Fruit fly (Drosophila melanogaster) S2 (cell line): ENCODE data around the gene Drsl6.

Source experiments
- CG8478 ChIP-seq: fragments of >200 bp; optimal IDR thresholded peaks from 2 replicates; lab custom pipeline; 2018
- CTCF ChIP-seq, 2 experiments: fragments of >200 bp; optimal IDR thresholded peaks; 2 replicates each; lab custom pipeline; 2018

The Drsl6 gene

DNA sequence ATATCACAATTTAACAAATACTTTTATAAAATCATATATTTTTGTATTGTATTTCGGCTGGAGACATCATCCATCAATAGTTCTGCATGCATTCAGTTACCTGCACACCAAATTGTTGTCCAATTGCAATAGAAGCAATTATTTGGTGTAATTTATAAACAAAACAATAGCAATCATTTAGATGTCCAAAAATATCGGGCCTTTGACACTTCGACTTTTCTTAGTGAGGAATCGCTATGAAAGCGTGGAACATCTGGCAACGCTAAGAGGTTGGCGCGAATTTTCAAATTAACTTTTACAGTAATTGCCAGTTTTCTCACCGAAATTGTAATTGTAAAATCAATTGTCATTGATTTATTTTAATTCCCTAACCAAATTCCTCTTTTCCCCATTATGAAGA, 1.4 kb downstream of the Drsl6 start, which contains the start of gene CG14969:
CG14969 (minus strand) TSS at position 195 of the 400 bp plus-strand sequence.
- TF ChIP-seq CTCF (optimal IDR thresholded peaks at IDR 0.05; lab: Kevin White, UChicago) (no peak), CG8478 (lab: Kevin White, UChicago) (no peak)

DNA sequence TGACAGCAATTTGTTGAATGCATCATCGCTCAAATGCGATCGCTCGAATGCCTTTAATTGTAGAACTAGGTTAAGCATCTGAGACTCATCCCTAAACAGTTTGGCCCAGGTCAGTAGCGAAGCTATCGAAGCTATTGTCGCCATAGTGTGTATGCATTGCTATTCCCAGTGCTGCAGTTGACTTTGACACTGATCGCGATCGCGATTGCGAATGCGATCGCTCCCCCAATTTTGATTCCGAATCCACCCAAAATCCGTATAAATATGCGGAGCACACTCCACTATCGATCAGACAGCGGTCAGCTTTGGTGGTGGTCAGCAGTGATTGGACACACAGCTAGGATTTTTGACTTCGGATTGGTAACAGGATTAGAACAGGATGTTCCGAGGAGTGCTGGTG, 6.5 kb downstream of the Drsl6 start, which contains the start of gene CG14961:
CG14961 (plus strand) TSS at position 301 of the 400 bp plus-strand sequence.
- TF ChIP-seq CTCF (optimal IDR thresholded peaks at IDR 0.05; lab: Kevin White, UChicago) (no peak), CG8478 (lab: Kevin White, UChicago) (no peak)

DNA sequence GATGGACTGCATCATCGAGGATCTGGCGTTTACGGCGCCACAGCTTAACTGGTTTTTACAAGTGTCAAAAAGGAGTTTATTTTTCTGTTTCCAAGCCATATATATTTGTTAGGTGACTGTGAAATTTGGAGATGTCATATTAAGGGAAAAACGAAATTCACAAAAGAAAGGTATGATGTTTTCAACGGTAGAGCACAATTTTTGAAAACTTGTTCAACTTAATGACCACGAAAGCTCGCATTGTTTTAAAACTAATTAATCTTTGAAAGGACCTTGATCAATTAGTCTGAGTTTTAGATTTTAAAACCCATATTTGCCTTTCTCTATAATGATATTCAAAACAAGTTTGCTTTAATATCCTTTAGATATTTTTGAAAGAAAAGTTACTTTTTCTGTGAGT, 7.4 kb downstream of the Drsl6 start, which contains the start of gene Strip:
Strip (minus strand) TSS at position 101 of the 400 bp plus-strand sequence.
- TF ChIP-seq CG8478 (lab: Kevin White, UChicago) (no peak), CTCF (optimal IDR thresholded peaks at IDR 0.05; lab: Kevin White, UChicago) (no peak)

DNA sequence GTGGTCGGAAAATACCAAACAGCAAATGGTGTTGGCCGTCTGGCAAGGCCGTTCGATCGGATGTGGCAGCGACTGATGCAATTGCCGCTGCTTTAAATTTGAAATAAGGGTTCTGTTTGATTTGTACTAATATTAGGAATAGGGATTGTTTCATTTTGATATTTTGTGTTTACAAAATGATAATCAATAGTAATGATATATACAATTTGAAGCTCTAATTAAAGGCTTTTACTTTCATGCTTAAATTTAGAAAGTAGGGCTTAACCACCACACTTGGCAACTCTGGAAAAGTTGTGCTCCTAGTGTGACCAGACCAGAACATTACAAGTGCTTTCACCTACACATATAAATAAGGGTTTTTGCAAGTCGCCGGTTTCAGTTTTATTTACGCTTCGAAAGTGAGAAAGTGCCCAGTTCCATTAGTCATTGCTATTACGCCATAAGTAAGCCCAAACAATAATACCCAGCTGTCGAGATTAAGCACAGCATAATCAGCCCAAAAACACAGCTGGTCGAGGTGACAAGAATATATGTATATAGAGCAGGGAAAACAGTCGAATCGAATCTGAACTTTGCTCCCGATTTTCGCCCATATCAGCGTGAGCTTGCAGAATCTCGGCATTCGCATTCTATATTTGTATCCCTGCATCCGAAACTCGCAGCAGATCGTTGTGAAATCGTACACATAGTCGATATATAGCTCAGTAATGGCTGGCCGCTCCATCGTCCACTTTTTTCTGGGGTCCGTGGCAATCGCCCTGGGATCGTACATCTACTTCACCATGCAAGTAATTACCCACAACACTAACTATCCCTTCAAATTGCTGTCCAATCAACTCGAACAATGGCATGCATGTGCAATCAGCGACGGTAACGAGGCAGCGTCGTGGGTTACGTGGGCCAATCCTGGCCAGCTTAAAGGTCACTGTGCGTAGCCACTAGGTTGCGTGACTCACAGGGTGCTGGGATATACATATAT, 10.0 kb downstream of the Drsl6 start, which contains the start of gene Gtpx:
Gtpx (plus strand) TSS at position 341 of the 979 bp plus-strand sequence.
- TF ChIP-seq CTCF (optimal IDR thresholded peaks at IDR 0.05; lab: Kevin White, UChicago) (no peak), CG8478 (lab: Kevin White, UChicago) (no peak)

DNA sequence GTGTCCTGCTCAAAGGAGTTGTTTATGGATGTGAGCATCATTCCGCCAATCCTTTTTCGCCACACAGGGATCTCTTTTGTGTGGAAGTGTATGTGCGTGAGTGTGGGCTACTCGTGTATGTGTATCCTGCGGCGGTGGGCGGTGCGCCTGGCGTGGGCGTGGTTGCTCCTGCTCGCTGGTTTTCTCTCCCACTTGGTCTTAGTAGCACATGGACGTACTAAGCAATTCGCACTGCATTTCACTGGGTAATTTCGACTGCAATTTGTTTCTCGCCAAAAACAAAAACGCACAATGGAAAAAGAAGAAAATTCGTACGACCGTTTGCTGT, 10.7 kb downstream of the Drsl6 start:
- TF ChIP-seq CTCF (optimal IDR thresholded peaks at IDR 0.05; lab: Kevin White, UChicago), result no peak
- no peak for TF ChIP-seq CG8478 (lab: Kevin White, UChicago)

DNA sequence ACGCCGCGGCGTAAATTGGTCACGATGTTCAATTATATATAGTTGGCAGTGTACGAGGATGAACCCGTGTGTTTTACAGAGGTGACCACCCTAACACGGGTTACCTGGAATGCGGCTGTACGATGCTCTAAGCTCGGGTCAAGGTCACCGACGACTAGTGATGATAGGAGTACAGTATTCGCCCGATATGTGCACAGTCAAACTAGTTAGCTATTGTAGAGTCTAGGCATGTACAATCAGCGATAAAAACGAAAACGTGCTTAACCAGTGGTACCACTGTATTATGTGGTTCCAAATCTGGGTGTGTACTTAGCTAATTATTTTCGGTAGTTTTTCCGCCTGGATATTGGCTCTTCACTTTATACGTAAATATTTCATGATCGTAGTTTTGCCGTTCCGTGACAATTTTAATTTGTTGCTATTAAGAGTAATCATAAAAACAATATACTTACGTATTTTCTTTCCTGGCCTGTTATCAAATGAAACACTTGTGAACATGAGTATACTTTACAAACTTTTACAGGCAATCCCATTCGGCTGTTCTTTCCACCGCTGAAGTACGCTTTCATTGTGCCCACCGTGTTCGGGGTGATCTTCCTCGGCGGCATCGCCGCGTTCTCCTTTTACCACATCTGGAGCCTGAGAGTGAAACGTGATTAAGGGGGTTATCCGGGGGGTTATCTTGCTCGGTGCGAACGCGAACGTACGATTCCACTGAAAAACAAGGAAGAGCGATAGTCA, 16.1 kb downstream of the Drsl6 start:
- no peak for TF ChIP-seq CG8478 (lab: Kevin White, UChicago)
- no peak for TF ChIP-seq CTCF (optimal IDR thresholded peaks at IDR 0.05; lab: Kevin White, UChicago)

DNA sequence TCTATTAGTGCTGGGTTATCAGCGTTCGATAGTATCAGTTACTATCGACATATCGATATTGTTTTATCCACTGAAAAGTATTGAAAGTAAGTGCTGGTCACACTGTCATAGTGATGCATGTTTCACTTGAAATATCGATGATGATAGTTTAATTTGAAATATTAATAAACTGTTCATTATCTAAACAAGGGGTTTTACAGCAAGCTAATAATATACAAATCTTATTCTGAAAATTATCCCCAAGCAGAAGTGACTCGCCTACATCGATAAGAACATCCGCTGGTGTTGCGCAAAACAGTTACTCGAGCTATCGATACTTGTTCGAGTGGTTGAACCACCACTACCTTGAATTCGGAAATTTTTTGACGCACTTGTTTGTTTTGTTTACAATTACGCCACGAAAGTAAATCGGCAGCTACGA, 17.0 kb downstream of the Drsl6 start, which contains the start of the genes PIG-C, CG12016 and Dpm2:
PIG-C (minus strand) TSS at position 10 of the 421 bp plus-strand sequence.
CG12016 (plus strand) TSS at position 333 of the 421 bp plus-strand sequence.
Dpm2 (plus strand) TSS at position 333 of the 421 bp plus-strand sequence.
- TF ChIP-seq CTCF (optimal IDR thresholded peaks at IDR 0.05; lab: Kevin White, UChicago) (peak in 1 of 2 experiments; percentile 14), CG8478 (lab: Kevin White, UChicago) (no peak)

- TF ChIP-seq CG8478 (lab: Kevin White, UChicago) (no peak), CTCF (optimal IDR thresholded peaks at IDR 0.05; lab: Kevin White, UChicago) (no peak)
Measured at dm6 chr3L:3316441-3316840, 19.8 kb downstream of the Drsl6 start, which contains the start of gene Drsl5. Gene Drsl5, plus strand, starts transcription at chr3L:3316781.

DNA sequence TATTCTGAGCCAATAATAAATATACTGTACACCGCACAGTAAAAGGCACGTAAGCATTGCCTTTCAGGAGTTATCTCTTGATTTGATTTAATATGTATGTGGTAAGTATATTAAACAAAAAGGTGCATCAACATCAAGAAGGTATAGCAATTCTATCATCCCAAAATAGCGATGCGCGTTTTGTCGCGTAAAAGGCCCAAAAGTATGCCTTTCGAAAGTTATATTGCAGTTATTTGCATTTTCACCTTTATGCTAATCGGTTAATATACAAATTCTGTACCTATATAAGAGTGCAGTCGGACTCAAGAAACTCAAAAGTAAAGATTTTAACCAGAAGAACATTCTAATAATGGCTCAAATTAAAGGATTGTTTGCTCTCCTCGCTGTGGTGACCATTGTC, 20.9 kb downstream of the Drsl6 start, which contains the start of gene Drsl4:
Drsl4 (plus strand) TSS at position 333 of the 400 bp plus-strand sequence.
- TF ChIP-seq CG8478 (lab: Kevin White, UChicago) (no peak), CTCF (optimal IDR thresholded peaks at IDR 0.05; lab: Kevin White, UChicago) (no peak)

- TF ChIP-seq CTCF (optimal IDR thresholded peaks at IDR 0.05; lab: Kevin White, UChicago) (no peak), CG8478 (lab: Kevin White, UChicago) (no peak)
Measured at dm6 chr3L:3314696-3315095, 21.5 kb downstream of the Drsl6 start, which contains the start of gene Drsl3. Gene Drsl3, plus strand, starts transcription at chr3L:3314996.

- TF ChIP-seq CTCF (optimal IDR thresholded peaks at IDR 0.05; lab: Kevin White, UChicago) (no peak), CG8478 (lab: Kevin White, UChicago) (no peak)
Measured at dm6 chr3L:3314049-3314448, 22.2 kb downstream of the Drsl6 start, which contains the start of gene Drsl2. Gene Drsl2, plus strand, starts transcription at chr3L:3314349.

dm6 chr3L:3308676-3309613, 27.3 kb downstream of the Drsl6 start:
- TF ChIP-seq CG8478 (lab: Kevin White, UChicago) (no peak), CTCF (optimal IDR thresholded peaks at IDR 0.05; lab: Kevin White, UChicago) (no peak)

dm6 chr3L:3307593-3307992, 28.6 kb downstream of the Drsl6 start:
- TF ChIP-seq CTCF (optimal IDR thresholded peaks at IDR 0.05; lab: Kevin White, UChicago) (no peak), CG8478 (lab: Kevin White, UChicago) (no peak)
